Worm (Caenorhabditis elegans) whole organism, L1 larva: ENCODE data around the gene T09E8.4.

ENCODE experiments used
- ceh-63 ChIP-seq: fragments of 200-800 bp; sonication (Bioruptor generic); optimal IDR thresholded peaks from 2 replicates; lab custom pipeline; 2018; ENCODE audit warnings: mild to moderate bottlenecking, missing genetic modification characterization, missing compliant biosample characterization
- ceh-82 ChIP-seq, 3 experiments: fragments of 150-350 bp in 1 of 3; sonication (generic microtip) in 2 of 3; optimal IDR thresholded peaks; 2 replicates each; lab custom pipeline; 2014 to 2017; ENCODE audit warnings: missing biosample characterization in 3 of 3, missing genetic modification characterization in 3 of 3
- ceh-88 ChIP-seq: fragments of 200-800 bp; sonication (Bioruptor generic); IDR thresholded peaks from 2 replicates; pipeline ENCODE4 v1.3.6; 2022; ENCODE audit warnings: missing genetic modification characterization, missing compliant biosample characterization
- efl-1 ChIP-seq, 4 experiments: fragments of 150-350 bp; optimal IDR thresholded peaks in 3 of 4; peaks in 1 of 4; 1 replicate in 1 of 4; 2 replicates in 3 of 4; lab custom pipeline; 2014; ENCODE audit warnings: missing biosample characterization in 2 of 4, missing genetic modification characterization in 2 of 4, missing genetic modification reagents in 2 of 4
- elt-2 ChIP-seq: sonication (generic microtip); optimal IDR thresholded peaks from 2 replicates; lab custom pipeline; 2016; ENCODE audit warnings: missing genetic modification characterization, mild to moderate bottlenecking, inconsistent platforms, missing compliant biosample characterization, missing genetic modification reagents
- lin-15B ChIP-seq: fragments of 150-350 bp; sonication (generic microtip); optimal IDR thresholded peaks from 3 replicates; lab custom pipeline; 2014; ENCODE audit warnings: missing biosample characterization, missing genetic modification characterization
- nhr-28 ChIP-seq: fragments of 150-350 bp; optimal IDR thresholded peaks from 2 replicates; lab custom pipeline; 2014; ENCODE audit warnings: missing biosample characterization, missing genetic modification characterization
- nhr-76 ChIP-seq: sonication (generic microtip); optimal IDR thresholded peaks from 2 replicates; lab custom pipeline; 2017; ENCODE audit warnings: missing biosample characterization, missing genetic modification characterization
- tbx-2 ChIP-seq: sonication (generic microtip); optimal IDR thresholded peaks from 2 replicates; lab custom pipeline; 2016; ENCODE audit warnings: missing genetic modification characterization, missing compliant biosample characterization
- zag-1 ChIP-seq: fragments of 150-350 bp; optimal IDR thresholded peaks from 2 replicates; lab custom pipeline; 2014; ENCODE audit warnings: missing biosample characterization, missing genetic modification characterization

ce11 chrV:13195548-13195947, 11.5 kb upstream of the T09E8.4 start, which contains the start of gene F57B1.1:
- no peak for TF ChIP-seq nhr-76
- TF ChIP-seq nhr-28, result no peak
- no peak for TF ChIP-seq ceh-63 (GFP tag; lab: Kevin White, UChicago)
- TF ChIP-seq tbx-2, result no peak
- no peak for TF ChIP-seq zag-1
- TF ChIP-seq efl-1 (optimal IDR thresholded peaks at IDR 0.05; lab: Kevin White, UChicago), result no peak
- TF ChIP-seq efl-1 (GFP tag; optimal IDR thresholded peaks at IDR 0.05 in 1 of 2; lab: Kevin White, UChicago), result peak in 1 of 2 experiments; percentile 56
- TF ChIP-seq ceh-82 (tag; optimal IDR thresholded peaks at IDR 0.05; lab: Kevin White, UChicago), result no peak
- no peak for TF ChIP-seq lin-15B (tag; lab: Kevin White, UChicago)
- TF ChIP-seq ceh-88 (GFP tag; lab: Robert Waterston, UW), result no peak
- TF ChIP-seq elt-2 (tag; lab: Kevin White, UChicago), result no peak
